Worm (Caenorhabditis elegans) whole organism, L1 larva: ENCODE measurements around the gene AH9.1.
A peak's percentile ranks its signal among the peaks of the same experiment; 100 is the strongest.

Experiments used
- C16A3.4 ChIP-seq: fragments of 150-350 bp; optimal IDR thresholded peaks from 2 replicates; lab custom pipeline; 2014; ENCODE audit warnings: missing biosample characterization, missing genetic modification characterization
- F16B12.6 ChIP-seq: fragments of 150-350 bp; optimal IDR thresholded peaks from 2 replicates; lab custom pipeline; 2014; ENCODE audit warnings: missing biosample characterization, missing genetic modification characterization
- Y116A8C.19 ChIP-seq: sonication (generic microtip); optimal IDR thresholded peaks from 2 replicates; lab custom pipeline; 2016; ENCODE audit warnings: missing compliant biosample characterization, missing genetic modification characterization, borderline replicate concordance
- alr-1 ChIP-seq: fragments of 200-800 bp; sonication (Bioruptor generic); optimal IDR thresholded peaks from 2 replicates; lab custom pipeline; 2018; ENCODE audit warnings: borderline replicate concordance, mild to moderate bottlenecking, missing genetic modification characterization, missing compliant biosample characterization
- aly-2 ChIP-seq: fragments of 150-350 bp; optimal IDR thresholded peaks from 2 replicates; lab custom pipeline; 2014; ENCODE audit warnings: missing biosample characterization, missing genetic modification characterization
- ama-1 ChIP-seq: fragments of 150-350 bp; optimal IDR thresholded peaks from 2 replicates; lab custom pipeline; 2014
- ceh-63 ChIP-seq: fragments of 200-800 bp; sonication (Bioruptor generic); optimal IDR thresholded peaks from 2 replicates; lab custom pipeline; 2018; ENCODE audit warnings: mild to moderate bottlenecking, missing genetic modification characterization, missing compliant biosample characterization
- ceh-8 ChIP-seq: fragments of 200-800 bp; sonication (Bioruptor generic); optimal IDR thresholded peaks from 2 replicates; lab custom pipeline; 2018; ENCODE audit warnings: mild to moderate bottlenecking, missing genetic modification characterization, moderate library complexity, missing compliant biosample characterization
- ceh-82 ChIP-seq, 3 experiments: fragments of 150-350 bp in 1 of 3; sonication (generic microtip) in 2 of 3; optimal IDR thresholded peaks; 2 replicates each; lab custom pipeline; 2014 to 2017; ENCODE audit warnings: missing biosample characterization in 3 of 3, missing genetic modification characterization in 3 of 3
- dpl-1 ChIP-seq, 3 experiments: fragments of 150-350 bp in 2 of 3; sonication (generic microtip) in 1 of 3; optimal IDR thresholded peaks; 2 replicates each; lab custom pipeline; 2014 to 2017; ENCODE audit warnings: missing biosample characterization in 3 of 3, missing genetic modification characterization in 3 of 3, missing genetic modification reagents in 3 of 3
- efl-1 ChIP-seq, 4 experiments: fragments of 150-350 bp; optimal IDR thresholded peaks in 3 of 4; peaks in 1 of 4; 1 replicate in 1 of 4; 2 replicates in 3 of 4; lab custom pipeline; 2014; ENCODE audit warnings: missing biosample characterization in 2 of 4, missing genetic modification characterization in 2 of 4, missing genetic modification reagents in 2 of 4
- elt-3 ChIP-seq, 6 experiments: fragments of 150-350 bp in 1 of 6; sonication (generic microtip); optimal IDR thresholded peaks; 2 replicates each; lab custom pipeline; 2017 to 2018; ENCODE audit warnings: missing biosample characterization in 6 of 6, missing genetic modification characterization in 6 of 6, inconsistent platforms in 1 of 6
- fkh-4 ChIP-seq: sonication (generic microtip); optimal IDR thresholded peaks from 2 replicates; lab custom pipeline; 2016; ENCODE audit warnings: missing compliant biosample characterization, missing genetic modification characterization, borderline replicate concordance
- fkh-8 ChIP-seq: sonication (generic microtip); optimal IDR thresholded peaks from 2 replicates; lab custom pipeline; 2016; ENCODE audit warnings: mild to moderate bottlenecking, missing genetic modification characterization, missing compliant biosample characterization
- fos-1 ChIP-seq: fragments of 150-350 bp; optimal IDR thresholded peaks from 2 replicates; lab custom pipeline; 2014; ENCODE audit warnings: missing biosample characterization, missing genetic modification characterization
- grh-1 ChIP-seq: fragments of 200-800 bp; sonication (Bioruptor generic); IDR thresholded peaks from 2 replicates; pipeline ENCODE4 v1.3.6; 2022; ENCODE audit warnings: missing genetic modification reagents, missing genetic modification characterization, missing compliant biosample characterization
- hlh-17 ChIP-seq: fragments of 200-800 bp; sonication (Bioruptor generic); optimal IDR thresholded peaks from 2 replicates; lab custom pipeline; 2018; ENCODE audit warnings: missing genetic modification characterization, mild to moderate bottlenecking, missing compliant biosample characterization, moderate library complexity, borderline replicate concordance
- hlh-4 ChIP-seq: sonication (generic microtip); optimal IDR thresholded peaks from 2 replicates; lab custom pipeline; 2016; ENCODE audit warnings: mild to moderate bottlenecking, missing genetic modification characterization, missing compliant biosample characterization
- jun-1 ChIP-seq: fragments of 150-350 bp; optimal IDR thresholded peaks from 2 replicates; lab custom pipeline; 2014; ENCODE audit warnings: missing biosample characterization, missing genetic modification reagents, missing genetic modification characterization
- lin-13 ChIP-seq: fragments of 150-350 bp; optimal IDR thresholded peaks from 2 replicates; lab custom pipeline; 2014; ENCODE audit warnings: missing biosample characterization, missing genetic modification reagents, missing genetic modification characterization
- lin-14 ChIP-seq: fragments of 200-800 bp; sonication (Bioruptor generic); optimal IDR thresholded peaks from 2 replicates; lab custom pipeline; 2018; ENCODE audit warnings: mild to moderate bottlenecking, missing genetic modification characterization, moderate library complexity, missing compliant biosample characterization
- lin-15B ChIP-seq: fragments of 150-350 bp; sonication (generic microtip); optimal IDR thresholded peaks from 3 replicates; lab custom pipeline; 2014; ENCODE audit warnings: missing biosample characterization, missing genetic modification characterization
- lin-39 ChIP-seq: fragments of 150-350 bp; optimal IDR thresholded peaks from 2 replicates; lab custom pipeline; 2014; ENCODE audit warnings: missing biosample characterization, missing genetic modification reagents, missing genetic modification characterization
- lir-3 ChIP-seq: sonication (generic microtip); optimal IDR thresholded peaks from 2 replicates; lab custom pipeline; 2016; ENCODE audit warnings: mild to moderate bottlenecking, missing genetic modification characterization, moderate library complexity, missing compliant biosample characterization; ENCODE audit not compliant: poor library complexity
- lsy-2 ChIP-seq, 2 experiments: fragments of 150-350 bp; optimal IDR thresholded peaks; 2 replicates each; lab custom pipeline; 2014; ENCODE audit warnings: missing biosample characterization in 2 of 2, missing genetic modification characterization in 2 of 2
- mab-9 ChIP-seq: fragments of 200-800 bp; sonication (Bioruptor generic); IDR thresholded peaks from 2 replicates; pipeline ENCODE4 v1.3.6; 2022; ENCODE audit warnings: missing genetic modification reagents, missing genetic modification characterization, missing compliant biosample characterization
- mef-2 ChIP-seq: fragments of 150-350 bp; optimal IDR thresholded peaks from 2 replicates; lab custom pipeline; 2014; ENCODE audit warnings: missing biosample characterization, missing genetic modification characterization
- mep-1 ChIP-seq: fragments of 150-350 bp; optimal IDR thresholded peaks from 2 replicates; lab custom pipeline; 2014; ENCODE audit warnings: missing biosample characterization, missing genetic modification characterization
- nhr-11 ChIP-seq: fragments of 150-350 bp; optimal IDR thresholded peaks from 2 replicates; lab custom pipeline; 2014; ENCODE audit warnings: missing biosample characterization, missing genetic modification characterization
- nhr-12 ChIP-seq: sonication (generic microtip); optimal IDR thresholded peaks from 2 replicates; lab custom pipeline; 2017; ENCODE audit warnings: missing biosample characterization, missing genetic modification characterization
- nhr-20 ChIP-seq: sonication (generic microtip); optimal IDR thresholded peaks from 2 replicates; lab custom pipeline; 2016; ENCODE audit warnings: mild to moderate bottlenecking, missing genetic modification characterization, missing compliant biosample characterization
- nhr-237 ChIP-seq: fragments of 150-350 bp; optimal IDR thresholded peaks from 2 replicates; lab custom pipeline; 2014; ENCODE audit warnings: missing biosample characterization, missing genetic modification characterization
- nhr-47 ChIP-seq: sonication (generic microtip); optimal IDR thresholded peaks from 2 replicates; lab custom pipeline; 2016; ENCODE audit warnings: mild to moderate bottlenecking, missing genetic modification characterization, moderate library complexity, missing compliant biosample characterization
- nhr-76 ChIP-seq: sonication (generic microtip); optimal IDR thresholded peaks from 2 replicates; lab custom pipeline; 2017; ENCODE audit warnings: missing biosample characterization, missing genetic modification characterization
- nhr-77 ChIP-seq: fragments of 150-350 bp; optimal IDR thresholded peaks from 2 replicates; lab custom pipeline; 2014; ENCODE audit warnings: missing biosample characterization, missing genetic modification characterization
- nhr-85 ChIP-seq: sonication (generic microtip); peaks from one replicate; lab custom pipeline; 2016; ENCODE audit warnings: missing genetic modification characterization, inconsistent platforms, missing compliant biosample characterization
- pqm-1 ChIP-seq: sonication (generic microtip); optimal IDR thresholded peaks from 3 replicates; lab custom pipeline; 2017; ENCODE audit warnings: missing biosample characterization, missing genetic modification characterization
- rnt-1 ChIP-seq: sonication (generic microtip); optimal IDR thresholded peaks from 2 replicates; lab custom pipeline; 2016; ENCODE audit warnings: mild to moderate bottlenecking, missing genetic modification characterization, moderate library complexity, missing compliant biosample characterization
- skn-1 ChIP-seq: fragments of 150-350 bp; optimal IDR thresholded peaks from 2 replicates; lab custom pipeline; 2014; ENCODE audit warnings: missing biosample characterization, missing genetic modification characterization
- sox-4 ChIP-seq: sonication (generic microtip); optimal IDR thresholded peaks from 2 replicates; lab custom pipeline; 2016; ENCODE audit warnings: missing genetic modification characterization, missing compliant biosample characterization
- sptf-1 ChIP-seq: fragments of 150-350 bp; optimal IDR thresholded peaks from 2 replicates; lab custom pipeline; 2014; ENCODE audit warnings: missing biosample characterization, missing genetic modification characterization
- sup-37 ChIP-seq: fragments of 200-800 bp; sonication (Bioruptor generic); optimal IDR thresholded peaks from 2 replicates; lab custom pipeline; 2018; ENCODE audit warnings: mild to moderate bottlenecking, missing genetic modification characterization, missing compliant biosample characterization
- swsn-7 ChIP-seq: sonication (generic microtip); optimal IDR thresholded peaks from 2 replicates; lab custom pipeline; 2016; ENCODE audit warnings: missing genetic modification characterization, missing compliant biosample characterization
- tbx-2 ChIP-seq: sonication (generic microtip); optimal IDR thresholded peaks from 2 replicates; lab custom pipeline; 2016; ENCODE audit warnings: missing genetic modification characterization, missing compliant biosample characterization
- tlp-1 ChIP-seq: fragments of 150-350 bp; optimal IDR thresholded peaks from 2 replicates; lab custom pipeline; 2014; ENCODE audit warnings: missing biosample characterization, missing genetic modification characterization
- unc-62 ChIP-seq: fragments of 150-350 bp; optimal IDR thresholded peaks from 2 replicates; lab custom pipeline; 2014; ENCODE audit warnings: missing biosample characterization, missing genetic modification reagents, missing genetic modification characterization
- zip-4 ChIP-seq: fragments of 200-800 bp; sonication (Bioruptor generic); optimal IDR thresholded peaks from 2 replicates; lab custom pipeline; 2018; ENCODE audit warnings: mild to moderate bottlenecking, missing genetic modification characterization, moderate library complexity, missing compliant biosample characterization
- ztf-4 ChIP-seq: fragments of 150-350 bp; optimal IDR thresholded peaks from 2 replicates; lab custom pipeline; 2014; ENCODE audit warnings: missing biosample characterization, missing genetic modification characterization

The AH9.1 gene

ce11 chrX:2241147-2241798 is 5.5 kb downstream of the AH9.1 start:
- TF ChIP-seq mef-2 (tag; lab: Kevin White, UChicago) (no peak), lsy-2 (tag; optimal IDR thresholded peaks at IDR 0.05; lab: Kevin White, UChicago) (peak in 1 of 2 experiments; percentile 53), nhr-85 (peak; percentile 34), nhr-47 (tag; lab: Kevin White, UChicago) (peak; percentile 16), ztf-4 (no peak), fos-1 (tag; lab: Kevin White, UChicago) (no peak)

- peak; percentile 61 to 90 (median 82) for TF ChIP-seq ceh-82 (tag; optimal IDR thresholded peaks at IDR 0.05; lab: Kevin White, UChicago)
- TF ChIP-seq lin-39 (tag; lab: Kevin White, UChicago): no peak
- TF ChIP-seq tlp-1: no peak
- TF ChIP-seq ceh-8 (GFP tag; lab: Kevin White, UChicago): no peak
- TF ChIP-seq nhr-77 (tag; lab: Kevin White, UChicago): peak; percentile 81
- TF ChIP-seq grh-1: peak; percentile 50; the same call in 1 of the 2 replicates
- TF ChIP-seq hlh-4: no peak
- peak; percentile 89 for TF ChIP-seq nhr-85
- no peak for TF ChIP-seq sptf-1 (tag; lab: Kevin White, UChicago)
- no peak for TF ChIP-seq sox-4 (tag; lab: Kevin White, UChicago)
- peak; percentile 72 for TF ChIP-seq nhr-11 (tag; lab: Kevin White, UChicago)
- TF ChIP-seq lin-14 (GFP tag; lab: Kevin White, UChicago): peak; percentile 91
- peak; percentile 83 for TF ChIP-seq swsn-7 (tag; lab: Kevin White, UChicago)
- no peak for TF ChIP-seq mab-9 (GFP tag; lab: Robert Waterston, UW)
- peak; percentile 50 for TF ChIP-seq lin-15B (tag; lab: Kevin White, UChicago)
- TF ChIP-seq Y116A8C.19 (tag; lab: Kevin White, UChicago): no peak
- TF ChIP-seq fkh-4: no peak
- TF ChIP-seq mef-2 (tag; lab: Kevin White, UChicago): no peak
- TF ChIP-seq rnt-1 (tag; lab: Kevin White, UChicago): peak; percentile 84
- TF ChIP-seq nhr-47 (tag; lab: Kevin White, UChicago): peak; percentile 81
- TF ChIP-seq efl-1 (optimal IDR thresholded peaks at IDR 0.05; lab: Kevin White, UChicago): peak; percentile 72 to 87
- TF ChIP-seq efl-1 (GFP tag; optimal IDR thresholded peaks at IDR 0.05 in 1 of 2; lab: Kevin White, UChicago): peak; percentile 49 to 92
- TF ChIP-seq fkh-8 (tag; lab: Kevin White, UChicago): peak; percentile 76
- peak; percentile 84 for TF ChIP-seq nhr-20 (tag; lab: Kevin White, UChicago)
- TF ChIP-seq ceh-63: no peak
- TF ChIP-seq F16B12.6 (tag; lab: Kevin White, UChicago): peak; percentile 51
- TF ChIP-seq nhr-76 (tag; lab: Kevin White, UChicago): no peak
- TF ChIP-seq dpl-1 (GFP tag; optimal IDR thresholded peaks at IDR 0.05; lab: Kevin White, UChicago): peak; percentile 44 to 57 (median 45)
- TF ChIP-seq skn-1 (tag; lab: Kevin White, UChicago): peak; percentile 97
- peak in 2 of 6 experiments; percentile 36 to 60 for TF ChIP-seq elt-3 (tag; optimal IDR thresholded peaks at IDR 0.05; lab: Kevin White, UChicago)
- TF ChIP-seq lin-13: peak; percentile 61
- TF ChIP-seq nhr-237: peak; percentile 44
- TF ChIP-seq lsy-2 (tag; optimal IDR thresholded peaks at IDR 0.05; lab: Kevin White, UChicago): peak; percentile 89 to 95
- TF ChIP-seq zip-4: no peak
- TF ChIP-seq tbx-2 (tag; lab: Kevin White, UChicago): peak; percentile 83
- TF ChIP-seq unc-62 (GFP tag; lab: Kevin White, UChicago): no peak
- no peak for TF ChIP-seq aly-2
- no peak for TF ChIP-seq nhr-12 (tag; lab: Kevin White, UChicago)
- TF ChIP-seq C16A3.4 (tag; lab: Kevin White, UChicago): peak; percentile 67
- TF ChIP-seq fos-1 (tag; lab: Kevin White, UChicago): peak; percentile 77
- TF ChIP-seq ztf-4: peak; percentile 47
- peak; percentile 89 for TF ChIP-seq mep-1 (tag; lab: Kevin White, UChicago)
- no peak for TF ChIP-seq sup-37 (GFP tag; lab: Kevin White, UChicago)
- TF ChIP-seq ama-1 (lab: Kevin White, UChicago): no peak
- peak; percentile 69 for TF ChIP-seq jun-1 (tag; lab: Kevin White, UChicago)
- TF ChIP-seq alr-1 (tag; lab: Kevin White, UChicago): no peak
- TF ChIP-seq lir-3 (tag; lab: Kevin White, UChicago): peak; percentile 28
- TF ChIP-seq hlh-17 (GFP tag; lab: Kevin White, UChicago): no peak
- TF ChIP-seq pqm-1 (tag; lab: Kevin White, UChicago): no peak
These were observed 9.3 kb downstream of the AH9.1 start, which contains the start of gene vha-15 for ce11 chrX:2237438-2237961. Gene vha-15 (plus strand): TSS chrX:2237911.
